Fruit fly (Drosophila melanogaster) whole organism: ENCODE results near the gene CG17919.

Experiments
- CG8478 ChIP-seq: fragments of >200 bp; optimal IDR thresholded peaks from 2 replicates; lab custom pipeline; 2018; ENCODE audit warnings: inconsistent platforms
- EcR ChIP-seq, 2 experiments: fragments of >200 bp; optimal IDR thresholded peaks; 2 replicates each; lab custom pipeline; 2017; ENCODE audit warnings: missing biosample characterization in 2 of 2, missing genetic modification characterization in 2 of 2, missing genetic modification reagents in 2 of 2
- pan ChIP-seq: fragments of >200 bp; optimal IDR thresholded peaks from 2 replicates; lab custom pipeline; 2017
- psq ChIP-seq: fragments of >200 bp; optimal IDR thresholded peaks from 2 replicates; lab custom pipeline; 2017
- usp ChIP-seq: fragments of >200 bp; optimal IDR thresholded peaks from 2 replicates; lab custom pipeline; 2017; ENCODE audit warnings: missing biosample characterization, missing genetic modification characterization, mixed read lengths

DNA sequence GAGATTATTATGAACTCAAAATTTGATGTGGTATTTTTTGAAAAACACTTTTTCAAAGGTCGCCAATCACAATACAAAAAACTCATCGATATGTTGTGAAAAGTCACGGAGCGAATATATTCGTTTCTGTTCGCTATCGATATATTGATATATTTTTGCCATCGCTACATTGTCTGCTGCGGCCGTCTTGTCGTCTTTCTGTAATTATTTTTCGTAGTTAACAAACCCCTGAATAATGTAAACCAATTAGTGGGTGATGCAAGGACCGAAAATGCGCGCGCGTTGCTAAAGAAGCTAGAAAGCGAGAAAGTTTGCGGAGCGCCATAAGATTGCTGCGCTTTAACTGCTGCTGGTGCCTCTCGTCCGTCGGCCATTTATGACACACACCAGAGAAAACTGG lies 6.9 kb downstream of the CG17919 start, which contains the start of gene Pak:
- no peak for TF ChIP-seq usp (GFP tag; lab: Kevin White, UChicago)
- TF ChIP-seq psq (lab: Kevin White, UChicago) = no peak
- no peak for TF ChIP-seq CG8478
- TF ChIP-seq EcR (GFP tag; optimal IDR thresholded peaks at IDR 0.05; lab: Kevin White, UChicago) = no peak
- no peak for TF ChIP-seq pan
